Worm (Caenorhabditis elegans): ENCODE measurements around the gene tbx-36.

Gene tbx-36

ce11 chrIV:11955592-11955991 is 5.2 kb downstream of the tbx-36 start (continued):
- TF ChIP-seq Y5F2A.4 (GFP tag; optimal IDR thresholded peaks at IDR 0.05) (no peak), ama-1 (optimal IDR thresholded peaks at IDR 0.05) (peak; percentile 55), lin-13 (GFP tag; optimal IDR thresholded peaks at IDR 0.05) (no peak), nhr-28 (tag; optimal IDR thresholded peaks at IDR 0.05) (peak; percentile 75), fos-1 (tag; optimal IDR thresholded peaks at IDR 0.05) (peak; percentile 71), Y105C5A.15 (GFP tag; IDR thresholded peaks at IDR 0.05) (no peak), hlh-11 (tag; optimal IDR thresholded peaks at IDR 0.05) (peak; percentile 82), madf-9 (GFP tag; conservative IDR thresholded peaks at IDR 0.05) (no peak), lin-1 (GFP tag; IDR thresholded peaks at IDR 0.05) (peak; percentile 93), nhr-10 (tag; optimal IDR thresholded peaks at IDR 0.05) (peak; percentile 86), zfp-2 (tag; optimal IDR thresholded peaks at IDR 0.05) (no peak), ceh-20 (GFP tag; IDR thresholded peaks at IDR 0.05) (no peak), nhr-11 (tag; optimal IDR thresholded peaks at IDR 0.05) (no peak), arid-1 (GFP tag; conservative IDR thresholded peaks at IDR 0.05) (peak; percentile 39), hmg-1.1 (GFP tag; IDR thresholded peaks at IDR 0.05) (peak; percentile 15; the same call in 1 of the 2 replicates), Y75B8A.6 (GFP tag; IDR thresholded peaks at IDR 0.05) (peak; percentile 69; the same call in 1 of the 2 replicates), F10B5.3 (tag; optimal IDR thresholded peaks at IDR 0.05) (no peak), nhr-25 (tag; optimal IDR thresholded peaks at IDR 0.05; ENCODE audit: borderline replicate concordance, insufficient read depth) (no peak), lin-38 (GFP tag; IDR thresholded peaks at IDR 0.05) (peak; percentile 46), unc-39 (tag; optimal IDR thresholded peaks at IDR 0.05) (no peak), daf-16 (GFP tag; optimal IDR thresholded peaks at IDR 0.05) (peak in 1 of 2 experiments; percentile 73), daf-16 (tag; optimal IDR thresholded peaks at IDR 0.05) (peak; percentile 92), daf-19 (GFP tag; conservative IDR thresholded peaks at IDR 0.05) (no peak), madf-5 (GFP tag; IDR thresholded peaks at IDR 0.05) (no peak), hif-1 (tag; optimal IDR thresholded peaks at IDR 0.05) (peak in 1 of 2 experiments; percentile 2), aha-1 (tag) (peak; percentile 95), T26A8.4 (GFP tag; IDR thresholded peaks at IDR 0.05) (peak; percentile 29), nhr-77 (tag; optimal IDR thresholded peaks at IDR 0.05) (peak; percentile 60), dmd-6 (GFP tag; IDR thresholded peaks at IDR 0.05) (peak; percentile 94), vab-7 (GFP tag; IDR thresholded peaks at IDR 0.05) (no peak), ztf-11 (tag; optimal IDR thresholded peaks at IDR 0.05) (no peak), tra-1 (GFP tag; IDR thresholded peaks at IDR 0.05) (peak; percentile 65), gei-8 (GFP tag; optimal IDR thresholded peaks at IDR 0.05) (peak; percentile 81), F26F4.8 (GFP tag; conservative IDR thresholded peaks at IDR 0.05) (no peak), lin-39 (tag; optimal IDR thresholded peaks at IDR 0.05) (no peak), daf-12 (tag; optimal IDR thresholded peaks at IDR 0.05) (no peak), spr-1 (tag; optimal IDR thresholded peaks at IDR 0.05) (no peak), mdl-1 (tag; optimal IDR thresholded peaks at IDR 0.05) (peak; percentile 34 to 76), rbr-2 (tag; optimal IDR thresholded peaks at IDR 0.05) (no peak), mxl-2 (GFP tag; conservative IDR thresholded peaks at IDR 0.05) (no peak), php-3 (GFP tag; IDR thresholded peaks at IDR 0.05) (0 out of 2 replicates have a peak, but pooled peaks have one; percentile 34), T20F7.1 (GFP tag; optimal IDR thresholded peaks at IDR 0.05) (peak; percentile 66)

- TF ChIP-seq nhr-237 (tag; optimal IDR thresholded peaks at IDR 0.05), result peak; percentile 27
- TF ChIP-seq ztf-7 (tag; optimal IDR thresholded peaks at IDR 0.05), result peak; percentile 46
- 0 out of 2 replicates have a peak, but pooled peaks have one; percentile 24 for TF ChIP-seq arid-1 (GFP tag; conservative IDR thresholded peaks at IDR 0.05)
- TF ChIP-seq mep-1 (tag; optimal IDR thresholded peaks at IDR 0.05), result peak; percentile 90
- no peak for TF ChIP-seq ZK546.5 (tag; optimal IDR thresholded peaks at IDR 0.05)
- peak; percentile 100 for TF ChIP-seq aha-1 (tag)
- TF ChIP-seq unc-62 (GFP tag; optimal IDR thresholded peaks at IDR 0.05 in 1 of 2), result peak in 1 of 2 experiments; percentile 100
- TF ChIP-seq unc-62 (tag; optimal IDR thresholded peaks at IDR 0.05), result no peak
- no peak for TF ChIP-seq tag-97 (GFP tag; IDR thresholded peaks at IDR 0.05)
- TF ChIP-seq php-3 (GFP tag; IDR thresholded peaks at IDR 0.05), result peak; percentile 65
- TF ChIP-seq nhr-48 (tag; optimal IDR thresholded peaks at IDR 0.05), result peak; percentile 97
- no peak for TF ChIP-seq lin-15B (tag; optimal IDR thresholded peaks at IDR 0.05)
- TF ChIP-seq nhr-10 (tag; optimal IDR thresholded peaks at IDR 0.05), result peak; percentile 69
- TF ChIP-seq Y105C5A.15 (GFP tag; IDR thresholded peaks at IDR 0.05), result no peak
- TF ChIP-seq gei-8 (GFP tag; optimal IDR thresholded peaks at IDR 0.05), result peak; percentile 93
- no peak for TF ChIP-seq dmd-8 (GFP tag; IDR thresholded peaks at IDR 0.05)
- TF ChIP-seq unc-130 (GFP tag; optimal IDR thresholded peaks at IDR 0.05), result no peak
- peak; percentile 100 for TF ChIP-seq mdl-1 (tag; optimal IDR thresholded peaks at IDR 0.05)
- TF ChIP-seq nhr-77 (tag; optimal IDR thresholded peaks at IDR 0.05), result peak; percentile 86
Observed at ce11 chrIV:11956387-11956786, 6.0 kb downstream of the tbx-36 start.

All from whole organism, L4 larva.